Fruit fly (Drosophila melanogaster): ENCODE results near the gene Mipp2.

- TF ChIP-seq h (GFP tag; optimal IDR thresholded peaks at IDR 0.05): no peak
- TF ChIP-seq Abd-B (GFP tag; optimal IDR thresholded peaks at IDR 0.05): no peak
- no peak for TF ChIP-seq fru (GFP tag; optimal IDR thresholded peaks at IDR 0.05)
- no peak for TF ChIP-seq Dif (GFP tag; optimal IDR thresholded peaks at IDR 0.05; ENCODE audit: partially characterized antibody)
- TF ChIP-seq Hr83 (GFP tag; optimal IDR thresholded peaks at IDR 0.05; ENCODE audit: poor library complexity, severe bottlenecking): no peak
- no peak for TF ChIP-seq ey (GFP tag; optimal IDR thresholded peaks at IDR 0.05)
- TF ChIP-seq pan (optimal IDR thresholded peaks at IDR 0.05): no peak
- no peak for TF ChIP-seq HLH106 (tag; optimal IDR thresholded peaks at IDR 0.05)
- TF ChIP-seq Sp1 (GFP tag; optimal IDR thresholded peaks at IDR 0.05): no peak
- no peak for TF ChIP-seq psq (GFP tag; optimal IDR thresholded peaks at IDR 0.05)
Measured at dm6 chrX:6109872-6110271, 18.6 kb upstream of the Mipp2 start.
